Worm (Caenorhabditis elegans) whole organism, dauer: ENCODE measurements around the gene fbxc-21.
"Not testable (repeated sequence)": the region's sequence is repeated elsewhere in the genome, so short reads cannot be mapped to it uniquely, and the experiment has no call there.

ENCODE experiments used
- unc-62 ChIP-seq: sonication (generic microtip); optimal IDR thresholded peaks from 2 replicates; lab custom pipeline; 2017; ENCODE audit warnings: missing biosample characterization, missing genetic modification reagents, missing genetic modification characterization

fbxc-21 gene

DNA sequence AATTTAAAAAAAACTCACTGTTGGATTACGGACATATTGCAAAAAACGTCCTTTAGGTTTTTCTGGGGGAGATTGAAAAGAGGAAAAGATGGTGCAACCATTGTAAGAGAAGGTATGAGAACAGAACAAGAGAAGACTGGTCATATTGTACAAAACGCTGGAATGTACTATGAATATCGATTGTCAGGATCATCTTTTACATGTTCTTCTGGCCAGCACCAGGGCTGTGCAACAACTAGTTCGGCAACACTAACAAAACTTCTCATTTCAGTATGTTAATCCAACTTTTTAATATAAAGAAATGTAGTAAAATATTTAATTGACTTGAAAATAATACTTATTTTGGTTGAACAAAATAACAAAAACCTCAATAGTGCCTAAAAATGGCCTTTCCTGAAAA is 10.6 kb upstream of the fbxc-21 start, which contains the start of gene fbxb-47:
TSS of gene fbxb-47 (minus strand) at position 101 of the 400 bp plus-strand sequence.
- TF ChIP-seq unc-62, result no peak

- no peak for TF ChIP-seq unc-62
Measured at ce11 chrII:1695861-1696260, 3.1 kb upstream of the fbxc-21 start, which contains the start of gene F58E1.13. Gene F58E1.13, minus strand, starts transcription at chrII:1695872.

ce11 chrII:1694530-1694929 is 1.8 kb upstream of the fbxc-21 start, which contains the start of gene fbxc-26:
Gene fbxc-26, minus strand, starts transcription at chrII:1694630.
- no peak for TF ChIP-seq unc-62

- no peak for TF ChIP-seq unc-62
Measured at ce11 chrII:1691011-1691410, 1.7 kb downstream of the fbxc-21 start, which contains the start of gene fbxc-22. Gene fbxc-22, minus strand, starts transcription at chrII:1691111.

DNA sequence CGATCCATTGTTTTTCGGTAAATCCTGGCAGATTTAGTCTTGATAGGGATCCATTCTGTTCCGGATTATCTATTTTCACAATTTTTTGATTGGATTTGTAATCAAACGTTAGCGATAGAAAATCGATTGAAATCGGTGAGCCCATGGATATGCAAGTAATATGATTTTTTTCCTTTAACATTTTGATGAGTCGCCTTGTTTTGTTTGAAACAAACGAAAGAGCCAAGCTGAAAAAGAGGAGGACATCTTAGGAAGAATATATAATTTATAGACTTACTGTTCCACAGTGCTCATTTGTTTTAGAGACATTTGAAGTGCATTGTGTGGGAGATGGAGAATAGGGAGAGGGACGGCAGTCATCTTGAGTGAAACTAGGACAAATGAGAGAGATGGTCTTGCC is 3.9 kb downstream of the fbxc-21 start, which contains the start of the genes fbxb-18 and fbxb-19:
TSS of gene fbxb-18 (minus strand) at position 101 of the 400 bp plus-strand sequence.
TSS of gene fbxb-19 (minus strand) at position 369 of the 400 bp plus-strand sequence.
- TF ChIP-seq unc-62, result no peak

ce11 chrII:1683742-1684141 is 9.0 kb downstream of the fbxc-21 start, which contains the start of gene fbxb-25:
Gene fbxb-25, plus strand, starts transcription at chrII:1684042.
- TF ChIP-seq unc-62, result no peak

DNA sequence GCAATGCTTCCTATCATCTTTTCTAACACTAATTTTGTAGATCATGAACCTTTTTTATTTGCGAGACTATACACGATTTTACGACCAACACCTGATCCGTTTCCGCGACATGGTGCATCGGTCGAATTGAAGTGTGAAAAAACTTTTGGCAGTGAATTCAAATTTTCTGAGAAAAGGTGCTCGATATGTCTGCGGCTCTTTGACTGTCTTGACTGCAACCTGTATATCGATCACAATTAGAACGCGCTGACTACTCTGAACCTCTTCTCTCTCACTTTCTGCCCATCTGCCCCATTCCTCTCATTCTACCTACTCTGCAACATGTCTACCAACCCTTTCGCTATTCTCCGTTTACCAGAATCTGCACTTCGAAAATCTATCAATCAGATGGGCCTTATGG is 10.5 kb downstream of the fbxc-21 start, which contains the start of gene fbxb-26:
TSS of gene fbxb-26 (plus strand) at position 301 of the 400 bp plus-strand sequence.
- TF ChIP-seq unc-62, result no peak

DNA sequence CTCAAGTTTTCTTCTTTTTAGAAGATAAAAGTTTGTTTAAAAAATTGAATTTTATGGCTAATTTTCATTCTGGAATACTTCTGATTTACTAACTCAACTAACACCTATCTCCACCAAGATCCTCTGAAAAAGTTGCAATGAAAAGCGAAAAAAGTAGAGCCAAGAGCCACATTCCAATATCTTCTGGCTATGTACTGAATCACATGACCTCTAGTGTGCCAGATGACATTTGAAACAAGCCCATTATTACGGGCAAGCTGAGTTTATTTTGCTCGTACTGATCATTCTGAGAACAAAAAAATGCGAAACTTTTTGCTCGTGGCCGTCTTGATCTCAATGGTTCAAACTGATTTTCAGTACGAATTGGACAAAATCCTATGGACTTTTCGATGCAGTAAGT is 13.6 kb downstream of the fbxc-21 start, which contains the start of gene irld-36:
TSS of gene irld-36 (plus strand) at position 301 of the 400 bp plus-strand sequence.
- no peak for TF ChIP-seq unc-62

DNA sequence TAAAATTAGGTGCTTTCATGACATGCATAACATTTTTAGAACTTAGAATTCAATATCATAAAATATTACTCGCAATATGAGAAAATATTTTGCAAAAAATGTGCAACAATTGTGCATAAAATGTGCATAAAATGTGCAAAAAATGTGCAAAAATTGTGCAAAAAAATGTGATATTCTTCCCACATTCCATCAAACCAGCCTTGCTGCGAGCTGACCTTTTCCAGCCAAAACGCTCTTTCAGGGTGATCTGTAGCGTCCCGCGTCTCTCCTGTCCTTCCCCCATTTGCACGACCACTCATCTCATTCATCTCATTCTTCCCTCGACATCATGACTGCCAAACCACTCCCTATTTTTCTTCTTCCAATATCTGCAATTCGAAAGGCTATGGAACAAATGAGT is 16.6 kb downstream of the fbxc-21 start, which contains the start of gene fbxb-17:
TSS of gene fbxb-17 (plus strand) at position 301 of the 400 bp plus-strand sequence.
- no peak for TF ChIP-seq unc-62

DNA sequence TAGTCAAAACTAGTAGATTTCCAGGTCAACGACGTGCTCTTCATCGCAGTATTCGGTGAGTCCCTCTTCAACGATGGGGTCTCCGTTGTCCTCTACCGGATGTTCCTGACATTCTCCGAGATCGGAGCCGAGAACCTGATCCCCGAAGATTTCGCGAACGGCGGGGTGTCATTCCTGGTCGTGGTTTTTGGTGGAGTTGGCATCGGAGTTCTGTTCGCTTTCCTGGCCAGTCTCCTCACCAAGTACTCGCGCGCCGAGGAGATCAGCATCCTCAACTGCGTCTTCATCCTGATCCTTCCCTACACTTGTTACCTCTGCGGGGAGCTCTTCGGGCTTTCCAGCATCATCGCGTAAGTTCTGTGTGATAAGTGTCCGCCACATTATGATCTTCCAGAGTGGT is 20.1 kb downstream of the fbxc-21 start:
- TF ChIP-seq unc-62, result no peak

DNA sequence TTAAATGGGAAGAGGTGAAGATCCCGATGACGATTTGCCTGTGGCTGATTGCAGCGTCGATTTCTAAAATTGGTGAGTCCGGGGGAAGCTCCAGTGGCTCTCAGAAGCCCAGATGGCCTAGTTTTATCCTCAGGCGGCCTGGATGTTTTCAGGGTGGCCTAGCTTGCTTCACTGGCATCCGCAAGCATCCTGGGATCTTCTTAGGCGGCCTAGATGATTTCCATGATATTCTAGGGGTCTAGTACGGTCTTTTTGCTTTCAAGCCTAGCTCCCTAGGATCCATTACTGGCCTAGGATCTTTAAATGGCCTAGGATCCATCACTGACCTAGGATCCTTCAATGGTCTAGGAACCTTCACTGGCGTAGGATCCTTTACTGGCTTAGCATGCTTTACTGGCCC is 21.7 kb downstream of the fbxc-21 start:
- no peak for TF ChIP-seq unc-62

ce11 chrII:1670260-1670879 is 22.4 kb downstream of the fbxc-21 start, which contains the start of gene nhx-6:
Gene nhx-6, plus strand, starts transcription at chrII:1670829.
- no peak for TF ChIP-seq unc-62

DNA sequence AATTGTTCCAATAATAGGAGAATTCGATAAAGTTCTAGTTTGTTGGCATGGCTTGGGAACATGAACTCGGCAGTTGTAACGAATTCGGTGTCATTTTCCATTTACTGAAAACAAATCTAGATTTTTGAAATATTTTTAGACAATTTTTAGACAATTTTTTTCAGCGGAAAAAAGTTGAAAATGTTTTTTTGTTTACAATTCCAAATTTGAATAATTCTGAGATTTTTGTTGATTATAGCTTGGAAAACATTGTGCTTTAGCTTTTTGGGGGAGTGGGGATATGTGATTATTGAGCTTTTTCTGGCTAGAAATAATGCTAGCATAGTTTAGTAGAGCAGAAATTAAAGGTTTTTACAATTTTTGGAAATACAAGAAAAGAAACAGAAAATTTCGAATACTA is 23.8 kb downstream of the fbxc-21 start, which contains the start of gene srw-97:
TSS of gene srw-97 (minus strand) at position 101 of the 400 bp plus-strand sequence.
- no peak for TF ChIP-seq unc-62

ce11 chrII:1666025-1666424 is 26.7 kb downstream of the fbxc-21 start, which contains the start of gene srlf-29:
Gene srlf-29, plus strand, starts transcription at chrII:1666325.
- TF ChIP-seq unc-62, result no peak

ce11 chrII:1663516-1663915 is 29.2 kb downstream of the fbxc-21 start, which contains the start of gene duxl-1:
Gene duxl-1, plus strand, starts transcription at chrII:1663699.
- no peak for TF ChIP-seq unc-62

DNA sequence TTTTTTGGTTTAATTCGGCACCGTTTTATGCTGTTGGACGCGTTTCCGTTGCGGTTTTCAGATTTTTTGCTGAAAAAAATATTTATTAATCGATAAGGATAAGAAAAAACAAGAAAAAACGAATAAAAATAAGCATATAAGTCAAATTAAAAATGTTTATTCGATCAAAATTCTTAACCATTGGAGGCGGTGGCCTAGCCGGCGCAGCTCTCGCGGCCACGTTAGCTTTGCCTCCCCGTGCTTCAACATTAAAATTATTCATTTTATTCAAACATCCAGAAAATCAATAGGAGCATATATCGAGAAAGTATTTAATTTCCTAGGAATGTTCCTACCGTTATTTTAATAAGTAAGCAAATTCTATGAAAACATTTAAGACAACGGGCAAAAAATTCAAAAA is 29.8 kb downstream of the fbxc-21 start, which contains the start of gene ZC204.14:
TSS of gene ZC204.14 (minus strand) at position 69 of the 400 bp plus-strand sequence.
- no peak for TF ChIP-seq unc-62

- TF ChIP-seq unc-62, result not testable (repeated sequence)
Measured at ce11 chrII:1660888-1661287, 31.8 kb downstream of the fbxc-21 start, which contains the start of gene ZC204.13. Gene ZC204.13, minus strand, starts transcription at chrII:1660988.
